Fruit fly (Drosophila melanogaster): Measurements from ENCODE around the gene CG42809.

CG42809 gene

DNA sequence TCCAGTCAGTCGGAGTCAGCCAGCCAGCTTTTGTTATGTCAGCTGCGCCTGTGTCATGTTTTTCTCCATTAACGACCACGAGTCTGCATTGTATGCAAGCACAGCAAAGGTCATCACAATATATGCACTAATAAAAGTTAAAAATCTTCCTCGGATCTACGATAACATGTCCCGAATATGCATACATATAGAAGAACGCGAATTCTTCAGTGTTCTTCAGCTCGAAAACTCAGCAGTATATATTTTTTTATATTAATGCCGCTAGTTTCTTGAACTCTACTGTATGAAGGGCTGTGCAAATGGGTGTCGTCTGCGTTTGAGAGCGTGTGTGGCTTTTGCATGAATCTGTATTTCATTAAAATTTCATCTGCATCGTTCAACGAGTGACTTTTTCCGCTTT lies 25.0 kb downstream of the CG42809 start (continued):
- peak; percentile 61; the same call in 1 of the 3 replicates for TF ChIP-seq CG6163 (GFP tag; IDR thresholded peaks at IDR 0.05)
- no peak for TF ChIP-seq net (GFP tag; optimal IDR thresholded peaks at IDR 0.05)
- TF ChIP-seq CG4318 (GFP tag; optimal IDR thresholded peaks at IDR 0.05), result no peak
- peak; percentile 44 for TF ChIP-seq CG34406 (GFP tag; optimal IDR thresholded peaks at IDR 0.05)
- TF ChIP-seq Eip93F (GFP tag; optimal IDR thresholded peaks at IDR 0.05), result no peak
- TF ChIP-seq acj6 (GFP tag; optimal IDR thresholded peaks at IDR 0.05), result peak; percentile 62
- TF ChIP-seq Sox14 (GFP tag; optimal IDR thresholded peaks at IDR 0.05), result no peak
- no peak for TF ChIP-seq Sox15 (GFP tag; optimal IDR thresholded peaks at IDR 0.05)
- peak; percentile 25 for TF ChIP-seq CG8632 (GFP tag; optimal IDR thresholded peaks at IDR 0.05)
- TF ChIP-seq CG7368 (GFP tag; optimal IDR thresholded peaks at IDR 0.05), result no peak
- peak; percentile 46 for TF ChIP-seq Smox (GFP tag; optimal IDR thresholded peaks at IDR 0.05)
- TF ChIP-seq vri (GFP tag; optimal IDR thresholded peaks at IDR 0.05), result peak; percentile 14
- TF ChIP-seq dsx (GFP tag; optimal IDR thresholded peaks at IDR 0.05; ENCODE audit: poor library complexity, severe bottlenecking), result no peak
- TF ChIP-seq fd85E (GFP tag; optimal IDR thresholded peaks at IDR 0.05), result no peak
- peak; percentile 46 for TF ChIP-seq Hr4 (GFP tag; optimal IDR thresholded peaks at IDR 0.05)
- TF ChIP-seq CG10631 (GFP tag; optimal IDR thresholded peaks at IDR 0.05), result peak; percentile 37
- no peak for TF ChIP-seq CG11762 (GFP tag; optimal IDR thresholded peaks at IDR 0.05; ENCODE audit: insufficient read depth)
- no peak for TF ChIP-seq CG6854 (GFP tag; optimal IDR thresholded peaks at IDR 0.05)
- no peak for TF ChIP-seq Lpt (GFP tag; optimal IDR thresholded peaks at IDR 0.05)
- TF ChIP-seq topi (GFP tag; optimal IDR thresholded peaks at IDR 0.05), result no peak
- peak; percentile 34 for TF ChIP-seq achi (GFP tag; optimal IDR thresholded peaks at IDR 0.05)
- TF ChIP-seq spab (GFP tag; optimal IDR thresholded peaks at IDR 0.05), result peak; percentile 18
- no peak for TF ChIP-seq esn (GFP tag; optimal IDR thresholded peaks at IDR 0.05)
- no peak for TF ChIP-seq CG3919 (GFP tag; optimal IDR thresholded peaks at IDR 0.05)
- TF ChIP-seq Blimp-1 (GFP tag; optimal IDR thresholded peaks at IDR 0.05), result no peak
- no peak for TF ChIP-seq CG11294 (GFP tag; IDR thresholded peaks at IDR 0.05)
- TF ChIP-seq CG15336 (GFP tag; IDR thresholded peaks at IDR 0.05), result no peak
- TF ChIP-seq CG16779 (tag; optimal IDR thresholded peaks at IDR 0.05), result peak; percentile 35
- TF ChIP-seq Met (GFP tag; optimal IDR thresholded peaks at IDR 0.05), result no peak
- TF ChIP-seq Ets21C (GFP tag; optimal IDR thresholded peaks at IDR 0.05), result peak; percentile 7

DNA sequence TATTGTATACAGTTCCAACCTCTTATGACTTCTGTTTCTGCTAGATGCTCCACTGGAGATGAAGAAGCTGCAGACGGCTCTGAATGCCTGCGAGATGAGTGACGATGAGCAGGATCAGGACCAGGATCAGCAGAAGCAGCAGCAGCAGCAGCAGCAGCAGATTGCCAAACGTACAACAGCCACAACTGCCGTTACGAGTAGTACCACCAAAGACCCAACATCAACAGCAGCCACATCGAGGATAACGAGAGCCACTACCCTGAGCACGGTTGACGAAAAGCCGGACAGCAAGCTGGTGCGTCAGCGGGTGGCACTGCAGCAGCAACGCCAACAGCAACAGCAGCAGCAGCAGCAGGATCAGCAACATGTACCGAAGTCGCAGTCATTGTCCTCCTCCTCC lies 40.6 kb downstream of the CG42809 start:
- TF ChIP-seq CG31627 (GFP tag; optimal IDR thresholded peaks at IDR 0.05), result no peak
- no peak for TF ChIP-seq CG10631 (GFP tag; optimal IDR thresholded peaks at IDR 0.05)
- no peak for TF ChIP-seq Hr39 (GFP tag; optimal IDR thresholded peaks at IDR 0.05)
- TF ChIP-seq CG6792 (GFP tag; optimal IDR thresholded peaks at IDR 0.05), result no peak
- no peak for TF ChIP-seq Hr4 (GFP tag; optimal IDR thresholded peaks at IDR 0.05)
- TF ChIP-seq CG1621 (tag; optimal IDR thresholded peaks at IDR 0.05), result no peak

DNA sequence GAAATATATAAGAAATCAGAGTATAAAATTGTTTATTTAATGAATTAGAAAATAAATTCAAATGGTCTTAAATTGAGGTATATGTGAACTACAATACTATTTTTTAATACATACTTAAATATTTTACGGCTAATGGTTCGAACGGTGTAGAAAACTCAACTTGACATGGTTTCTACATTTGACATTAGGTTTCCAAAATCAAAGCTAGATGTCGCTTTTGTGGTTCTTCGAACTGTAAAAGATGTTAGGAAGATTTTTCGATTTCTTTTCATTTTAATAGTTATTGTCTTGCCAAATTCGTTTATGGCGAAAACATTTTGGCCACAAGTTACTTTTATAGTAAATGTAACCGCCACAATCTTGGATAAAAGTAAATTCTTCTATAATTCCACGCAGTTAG lies 43.1 kb downstream of the CG42809 start:
- TF ChIP-seq CG1621 (tag; optimal IDR thresholded peaks at IDR 0.05) (no peak), svp (GFP tag) (peak; percentile 52), CG4318 (GFP tag; optimal IDR thresholded peaks at IDR 0.05) (no peak)
